Worm (Caenorhabditis elegans) whole organism, young adult: ENCODE results near the gene sor-3.

Source experiments
- Y67H2A.10 ChIP-seq: fragments of 200-800 bp; sonication (Bioruptor generic); conservative IDR thresholded peaks from 2 replicates; pipeline ENCODE4 v1.3.6; 2022; ENCODE audit warnings: missing genetic modification reagents, missing genetic modification characterization, missing compliant biosample characterization
- egl-18 ChIP-seq: fragments of 200-800 bp; sonication (Bioruptor generic); IDR thresholded peaks from 2 replicates; pipeline ENCODE4 v1.3.6; 2022; ENCODE audit warnings: missing genetic modification reagents, missing genetic modification characterization, missing compliant biosample characterization

ce11 chrX:399535-399934, 46.1 kb downstream of the sor-3 start:
- TF ChIP-seq Y67H2A.10: no peak
- no peak for TF ChIP-seq egl-18 (GFP tag; lab: Robert Waterston, UW)
